Worm (Caenorhabditis elegans): Measurements from ENCODE around the gene ZC504.1.

ZC504.1 gene

ce11 chrX:10422714-10423113, 15.8 kb downstream of the ZC504.1 start:
- no peak for TF ChIP-seq ceh-27 (GFP tag; optimal IDR thresholded peaks at IDR 0.05)
- no peak for TF ChIP-seq ztf-22 (GFP tag; optimal IDR thresholded peaks at IDR 0.05)
- TF ChIP-seq ztf-28 (GFP tag; IDR thresholded peaks at IDR 0.05): no peak
- no peak for TF ChIP-seq cebp-2 (GFP tag; IDR thresholded peaks at IDR 0.05)
- no peak for TF ChIP-seq ztf-18 (tag; optimal IDR thresholded peaks at IDR 0.05)
- TF ChIP-seq lin-26 (GFP tag; IDR thresholded peaks at IDR 0.05): no peak
- TF ChIP-seq zim-3 (tag; optimal IDR thresholded peaks at IDR 0.05): no peak
- no peak for TF ChIP-seq F52B5.7 (tag; optimal IDR thresholded peaks at IDR 0.05)
- no peak for TF ChIP-seq F57A8.1 (GFP tag; optimal IDR thresholded peaks at IDR 0.05)
- no peak for TF ChIP-seq lin-54 (GFP tag; optimal IDR thresholded peaks at IDR 0.05)
- TF ChIP-seq ceh-100 (GFP tag; IDR thresholded peaks at IDR 0.05): no peak
- no peak for TF ChIP-seq sdz-38 (tag; optimal IDR thresholded peaks at IDR 0.05)
- TF ChIP-seq hrde-1 (tag; optimal IDR thresholded peaks at IDR 0.05; ENCODE audit: borderline replicate concordance): no peak
- TF ChIP-seq nhr-120 (GFP tag; IDR thresholded peaks at IDR 0.05): no peak
- TF ChIP-seq let-526 (GFP tag; IDR thresholded peaks at IDR 0.05): no peak
- no peak for TF ChIP-seq lin-35 (GFP tag; optimal IDR thresholded peaks at IDR 0.05)
- no peak for TF ChIP-seq aptf-3 (GFP tag; IDR thresholded peaks at IDR 0.05)
- no peak for TF ChIP-seq Y79H2A.3 (GFP tag; conservative IDR thresholded peaks at IDR 0.05)

- no peak for TF ChIP-seq nhr-120 (GFP tag; IDR thresholded peaks at IDR 0.05)
- TF ChIP-seq bed-1 (GFP tag; IDR thresholded peaks at IDR 0.05): no peak
- no peak for TF ChIP-seq fkh-3 (tag; optimal IDR thresholded peaks at IDR 0.05)
- TF ChIP-seq zfh-2 (GFP tag; conservative IDR thresholded peaks at IDR 0.05): peak; percentile 63
Observed at ce11 chrX:10424744-10425143, 17.8 kb downstream of the ZC504.1 start.

- TF ChIP-seq cebp-1 (GFP tag; IDR thresholded peaks at IDR 0.05): peak; percentile 58; the same call in 1 of the 2 replicates
- TF ChIP-seq cebp-1 (tag; optimal IDR thresholded peaks at IDR 0.05): peak; percentile 90
- TF ChIP-seq ceh-58 (GFP tag; IDR thresholded peaks at IDR 0.05): no peak
- no peak for TF ChIP-seq B0019.2 (GFP tag; conservative IDR thresholded peaks at IDR 0.05)
- no peak for TF ChIP-seq mes-4 (tag; optimal IDR thresholded peaks at IDR 0.05)
Observed at ce11 chrX:10428109-10428508, 21.2 kb downstream of the ZC504.1 start.

- TF ChIP-seq ztf-28 (GFP tag; IDR thresholded peaks at IDR 0.05): no peak
- TF ChIP-seq T07F8.4 (tag; optimal IDR thresholded peaks at IDR 0.05): no peak
- TF ChIP-seq F23B12.7 (tag; optimal IDR thresholded peaks at IDR 0.05; ENCODE audit: insufficient read depth): no peak
- TF ChIP-seq him-1 (tag; optimal IDR thresholded peaks at IDR 0.05): no peak
- no peak for TF ChIP-seq F57C9.4 (tag; optimal IDR thresholded peaks at IDR 0.05)
- no peak for TF ChIP-seq B0261.1 (tag; optimal IDR thresholded peaks at IDR 0.05)
- TF ChIP-seq F49E8.2 (tag; optimal IDR thresholded peaks at IDR 0.05; ENCODE audit: insufficient read depth): no peak
- no peak for TF ChIP-seq B0336.3 (GFP tag; IDR thresholded peaks at IDR 0.05)
- TF ChIP-seq nhr-90 (tag; optimal IDR thresholded peaks at IDR 0.05): no peak
- no peak for TF ChIP-seq bed-1 (GFP tag; IDR thresholded peaks at IDR 0.05)
- no peak for TF ChIP-seq F52B5.7 (tag; optimal IDR thresholded peaks at IDR 0.05)
- no peak for TF ChIP-seq madf-3 (GFP tag; IDR thresholded peaks at IDR 0.05)
- TF ChIP-seq ztf-3 (GFP tag; optimal IDR thresholded peaks at IDR 0.05): no peak
- TF ChIP-seq ztf-25 (GFP tag; IDR thresholded peaks at IDR 0.05): no peak
- no peak for TF ChIP-seq let-526 (GFP tag; IDR thresholded peaks at IDR 0.05)
- TF ChIP-seq dpff-1 (tag; optimal IDR thresholded peaks at IDR 0.05): no peak
- TF ChIP-seq tbx-9 (tag; optimal IDR thresholded peaks at IDR 0.05; ENCODE audit: borderline replicate concordance): no peak
- no peak for TF ChIP-seq attf-6 (GFP tag; IDR thresholded peaks at IDR 0.05)
- no peak for TF ChIP-seq die-1 (tag; optimal IDR thresholded peaks at IDR 0.05)
Observed at ce11 chrX:10428557-10428956, 21.6 kb downstream of the ZC504.1 start, which contains the start of gene mig-15. Gene mig-15, minus strand, starts transcription at chrX:10428657.

Data from whole organism, young adult.